Fruit fly (Drosophila melanogaster): ENCODE measurements around the gene ATPsyndelta.

The ATPsyndelta gene

DNA sequence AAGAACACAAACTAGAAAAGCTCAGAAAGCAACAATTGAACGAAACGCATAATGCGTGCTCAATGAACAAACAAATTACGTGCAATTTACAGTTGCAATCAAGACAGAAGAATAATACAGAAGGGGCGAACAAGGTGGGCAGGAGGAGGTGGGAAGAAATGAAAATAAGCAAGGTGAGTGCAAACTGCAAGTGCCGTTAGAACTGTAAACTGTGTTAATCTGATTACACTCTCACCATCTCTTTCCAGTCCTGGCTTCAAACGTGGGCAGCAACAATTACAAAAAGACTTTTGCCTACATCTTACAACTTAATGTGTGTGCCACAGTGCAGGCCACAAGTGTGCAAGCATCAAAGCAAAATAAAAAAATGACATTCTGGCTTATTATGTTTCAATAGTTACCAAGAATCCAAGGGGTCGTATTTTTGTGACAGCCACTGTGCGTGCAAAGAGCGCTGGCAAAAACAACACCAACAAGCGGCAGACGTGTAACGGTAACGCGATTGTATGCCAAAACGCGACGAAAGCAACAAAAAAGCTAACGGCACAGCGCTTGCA lies 2.4 kb upstream of the ATPsyndelta start (continued):
- peak; percentile 9 for TF ChIP-seq CG8632 (GFP tag; optimal IDR thresholded peaks at IDR 0.05)
- peak; percentile 54 for TF ChIP-seq cyc (GFP tag; optimal IDR thresholded peaks at IDR 0.05)
- peak; percentile 38 for TF ChIP-seq lz (GFP tag; optimal IDR thresholded peaks at IDR 0.05)
- peak; percentile 19 for TF ChIP-seq dac (GFP tag; optimal IDR thresholded peaks at IDR 0.05)
- TF ChIP-seq dsx (GFP tag; optimal IDR thresholded peaks at IDR 0.05; ENCODE audit: poor library complexity, severe bottlenecking): no peak
- no peak for TF ChIP-seq vri (GFP tag; optimal IDR thresholded peaks at IDR 0.05)
- TF ChIP-seq CG6163 (GFP tag; IDR thresholded peaks at IDR 0.05): peak; percentile 66; the same call in 2 of the 3 replicates
- no peak for TF ChIP-seq fd59A (GFP tag; optimal IDR thresholded peaks at IDR 0.05)
- TF ChIP-seq Met (GFP tag; optimal IDR thresholded peaks at IDR 0.05): no peak
- peak; percentile 67 for TF ChIP-seq Hr39 (GFP tag; optimal IDR thresholded peaks at IDR 0.05)
- peak; percentile 21 for TF ChIP-seq Sox15 (GFP tag; optimal IDR thresholded peaks at IDR 0.05)
- no peak for TF ChIP-seq Blimp-1 (GFP tag; optimal IDR thresholded peaks at IDR 0.05)
- peak; percentile 37 for TF ChIP-seq acj6 (GFP tag; optimal IDR thresholded peaks at IDR 0.05)
- TF ChIP-seq Hr38 (GFP tag; optimal IDR thresholded peaks at IDR 0.05): no peak
- no peak for TF ChIP-seq CG6854 (GFP tag; optimal IDR thresholded peaks at IDR 0.05)
- TF ChIP-seq ss (GFP tag; optimal IDR thresholded peaks at IDR 0.05): no peak
- TF ChIP-seq CG10669 (GFP tag; optimal IDR thresholded peaks at IDR 0.05): peak; percentile 15
- TF ChIP-seq CG1621 (tag; optimal IDR thresholded peaks at IDR 0.05): no peak
- peak; percentile 44 for TF ChIP-seq Sox102F (GFP tag; optimal IDR thresholded peaks at IDR 0.05)
- TF ChIP-seq CG11762 (GFP tag; optimal IDR thresholded peaks at IDR 0.05; ENCODE audit: insufficient read depth): peak; percentile 0
- peak; percentile 86 for TF ChIP-seq Eip78C (GFP tag)
- TF ChIP-seq net (GFP tag; optimal IDR thresholded peaks at IDR 0.05): no peak
- TF ChIP-seq achi (GFP tag; optimal IDR thresholded peaks at IDR 0.05): peak; percentile 22
- TF ChIP-seq CG3032 (tag; optimal IDR thresholded peaks at IDR 0.05): no peak
- peak; percentile 22 for TF ChIP-seq CG4318 (GFP tag; optimal IDR thresholded peaks at IDR 0.05)
- TF ChIP-seq Eip93F (GFP tag; optimal IDR thresholded peaks at IDR 0.05): no peak
- peak; percentile 7 for TF ChIP-seq CG10631 (GFP tag; optimal IDR thresholded peaks at IDR 0.05)
- TF ChIP-seq Smox (GFP tag; optimal IDR thresholded peaks at IDR 0.05): peak; percentile 51
- TF ChIP-seq OdsH (GFP tag; optimal IDR thresholded peaks at IDR 0.05): peak; percentile 58
- TF ChIP-seq Eip75B (GFP tag; optimal IDR thresholded peaks at IDR 0.05): no peak
- TF ChIP-seq CG7368 (GFP tag; optimal IDR thresholded peaks at IDR 0.05): peak; percentile 59
- no peak for TF ChIP-seq CG9139 (GFP tag; optimal IDR thresholded peaks at IDR 0.05)
- TF ChIP-seq CG34406 (GFP tag; optimal IDR thresholded peaks at IDR 0.05): peak; percentile 12
- TF ChIP-seq CG3919 (GFP tag; optimal IDR thresholded peaks at IDR 0.05): peak; percentile 15
- peak; percentile 73 for TF ChIP-seq eg (GFP tag; IDR thresholded peaks at IDR 0.05)
- TF ChIP-seq CG6792 (GFP tag; optimal IDR thresholded peaks at IDR 0.05): peak; percentile 22
- TF ChIP-seq Lpt (GFP tag; optimal IDR thresholded peaks at IDR 0.05): peak; percentile 22
- TF ChIP-seq CG11902 (GFP tag; optimal IDR thresholded peaks at IDR 0.05): no peak

- TF ChIP-seq Eip78C (GFP tag) (peak; percentile 97), topi (GFP tag; optimal IDR thresholded peaks at IDR 0.05) (peak; percentile 94), CG6854 (GFP tag; optimal IDR thresholded peaks at IDR 0.05) (peak; percentile 64), esn (GFP tag; optimal IDR thresholded peaks at IDR 0.05) (peak; percentile 92), Hr38 (GFP tag; optimal IDR thresholded peaks at IDR 0.05) (no peak), CG6276 (GFP tag; optimal IDR thresholded peaks at IDR 0.05) (peak; percentile 84), CG4318 (GFP tag; optimal IDR thresholded peaks at IDR 0.05) (peak; percentile 84), fd85E (GFP tag; optimal IDR thresholded peaks at IDR 0.05) (no peak), Sox15 (GFP tag; optimal IDR thresholded peaks at IDR 0.05) (peak; percentile 55), CG1621 (tag; optimal IDR thresholded peaks at IDR 0.05) (peak; percentile 29), dsx (GFP tag; optimal IDR thresholded peaks at IDR 0.05; ENCODE audit: poor library complexity, severe bottlenecking) (peak; percentile 82), CG16779 (tag; optimal IDR thresholded peaks at IDR 0.05) (peak; percentile 46), fkh (GFP tag; optimal IDR thresholded peaks at IDR 0.05) (peak; percentile 68), CG34406 (GFP tag; optimal IDR thresholded peaks at IDR 0.05) (peak; percentile 80), Sox102F (GFP tag; optimal IDR thresholded peaks at IDR 0.05) (peak; percentile 85), net (GFP tag; optimal IDR thresholded peaks at IDR 0.05) (peak; percentile 80), CG8632 (GFP tag; optimal IDR thresholded peaks at IDR 0.05) (peak; percentile 66), Ets21C (GFP tag; optimal IDR thresholded peaks at IDR 0.05) (peak; percentile 85), CG3919 (GFP tag; optimal IDR thresholded peaks at IDR 0.05) (peak; percentile 81), CG15336 (GFP tag; IDR thresholded peaks at IDR 0.05) (peak; percentile 83), Eip75B (GFP tag; optimal IDR thresholded peaks at IDR 0.05) (peak; percentile 75), CG6792 (GFP tag; optimal IDR thresholded peaks at IDR 0.05) (peak; percentile 71), cyc (GFP tag; optimal IDR thresholded peaks at IDR 0.05) (peak; percentile 83), Hr39 (GFP tag; optimal IDR thresholded peaks at IDR 0.05) (peak; percentile 89), Lpt (GFP tag; optimal IDR thresholded peaks at IDR 0.05) (peak; percentile 76)
Observed at dm6 chrX:10211128-10211914, 1.4 kb upstream of the ATPsyndelta start.
